Worm (Caenorhabditis elegans): Measurements from ENCODE around the gene akap-1.

DNA sequence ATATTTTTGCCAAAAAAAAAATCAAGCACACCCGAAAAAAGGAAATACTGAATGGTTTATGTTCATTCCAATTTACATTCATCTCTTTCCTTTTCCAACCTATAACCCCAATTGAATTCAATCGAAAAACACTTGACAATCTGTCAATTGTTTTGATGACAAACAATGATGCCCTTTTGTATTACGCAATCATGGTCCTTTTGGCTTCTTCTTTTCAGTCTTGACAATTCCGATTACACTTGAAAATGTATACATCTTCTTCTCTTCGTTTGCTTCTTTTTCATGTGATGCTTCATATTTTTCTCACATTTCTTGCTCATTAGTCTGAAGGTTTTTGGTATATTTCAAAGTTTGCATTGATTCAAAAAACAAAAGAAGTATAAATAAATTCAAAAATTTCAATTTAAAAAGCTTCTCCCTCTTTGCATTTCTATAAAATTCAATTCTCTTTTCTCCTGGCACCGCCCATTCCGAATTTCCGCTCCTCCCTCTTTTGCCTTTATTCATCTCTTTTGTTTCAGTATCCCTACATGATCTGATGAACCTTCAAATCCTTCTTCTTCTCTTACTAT, 21.9 kb upstream of the akap-1 start, which contains the start of gene C56G2.4:
- TF ChIP-seq unc-130 (tag; optimal IDR thresholded peaks at IDR 0.05) (no peak), nhr-20 (tag; optimal IDR thresholded peaks at IDR 0.05) (no peak), dpl-1 (GFP tag; optimal IDR thresholded peaks at IDR 0.05) (no peak), zip-4 (GFP tag; optimal IDR thresholded peaks at IDR 0.05) (no peak), ces-1 (GFP tag; optimal IDR thresholded peaks at IDR 0.05) (no peak), ceh-90 (tag; optimal IDR thresholded peaks at IDR 0.05) (no peak), ztf-4 (tag; optimal IDR thresholded peaks at IDR 0.05) (no peak), nhr-77 (tag; optimal IDR thresholded peaks at IDR 0.05) (no peak), hlh-17 (GFP tag; optimal IDR thresholded peaks at IDR 0.05; ENCODE audit: borderline replicate concordance) (no peak), swsn-7 (tag; optimal IDR thresholded peaks at IDR 0.05) (no peak), nhr-11 (tag; optimal IDR thresholded peaks at IDR 0.05) (no peak), snpc-4 (tag; optimal IDR thresholded peaks at IDR 0.05) (no peak), ceh-63 (GFP tag; optimal IDR thresholded peaks at IDR 0.05) (no peak)
